Worm (Caenorhabditis elegans) whole organism, young adult: Measurements from ENCODE around the gene bra-1.
A peak's percentile ranks its signal among the peaks of the same experiment; 100 is the strongest.

Source experiments
- B0019.2 ChIP-seq: fragments of 200-800 bp; sonication (Bioruptor generic); conservative IDR thresholded peaks from 2 replicates; pipeline ENCODE4 v1.3.6; 2022; ENCODE audit warnings: missing genetic modification reagents, missing genetic modification characterization, missing compliant biosample characterization
- B0035.1 ChIP-seq: sonication (generic microtip); optimal IDR thresholded peaks from 2 replicates; lab custom pipeline; 2016; ENCODE audit warnings: missing genetic modification characterization, mild to moderate bottlenecking, missing compliant biosample characterization, missing genotype, missing genetic modification reagents
- F22D6.2 ChIP-seq: sonication (generic microtip); optimal IDR thresholded peaks from 2 replicates; lab custom pipeline; 2016; ENCODE audit warnings: mild to moderate bottlenecking, missing genetic modification characterization, missing compliant biosample characterization
- F55B11.4 ChIP-seq: sonication (generic microtip); optimal IDR thresholded peaks from 2 replicates; lab custom pipeline; 2016; ENCODE audit warnings: missing compliant biosample characterization, missing genetic modification characterization, borderline replicate concordance; ENCODE audit not compliant: insufficient read depth
- F57C9.4 ChIP-seq: sonication (generic microtip); optimal IDR thresholded peaks from 2 replicates; lab custom pipeline; 2017; ENCODE audit warnings: mild to moderate bottlenecking, missing genetic modification characterization, missing compliant biosample characterization
- K11D2.4 ChIP-seq: fragments of 200-800 bp; sonication (Bioruptor generic); IDR thresholded peaks from 2 replicates; pipeline ENCODE4 v1.3.6; 2022; ENCODE audit warnings: missing genetic modification reagents, missing genetic modification characterization, missing compliant biosample characterization
- K12H6.12 ChIP-seq: fragments of 200-800 bp; sonication (Bioruptor generic); optimal IDR thresholded peaks from 2 replicates; lab custom pipeline; 2018; ENCODE audit warnings: mild to moderate bottlenecking, missing genetic modification characterization, missing compliant biosample characterization
- Y53F4B.3 ChIP-seq: fragments of 200-800 bp; sonication (Bioruptor generic); IDR thresholded peaks from 2 replicates; pipeline ENCODE4 v1.3.6; 2022; ENCODE audit warnings: missing genetic modification reagents, missing genetic modification characterization, missing compliant biosample characterization
- Y67H2A.10 ChIP-seq: fragments of 200-800 bp; sonication (Bioruptor generic); conservative IDR thresholded peaks from 2 replicates; pipeline ENCODE4 v1.3.6; 2022; ENCODE audit warnings: missing genetic modification reagents, missing genetic modification characterization, missing compliant biosample characterization
- ZK185.1 ChIP-seq: sonication (generic microtip); optimal IDR thresholded peaks from 2 replicates; lab custom pipeline; 2016; ENCODE audit warnings: mild to moderate bottlenecking, missing genetic modification characterization, missing compliant biosample characterization; ENCODE audit not compliant: poor library complexity, severe bottlenecking
- akir-1 ChIP-seq: fragments of 200-800 bp; sonication (Bioruptor generic); optimal IDR thresholded peaks from 2 replicates; lab custom pipeline; 2018; ENCODE audit warnings: mild to moderate bottlenecking, missing genetic modification characterization, moderate library complexity, missing compliant biosample characterization
- aptf-2 ChIP-seq: fragments of 200-800 bp; sonication (Bioruptor generic); conservative IDR thresholded peaks from 2 replicates; pipeline ENCODE4 v1.3.6; 2022; ENCODE audit warnings: missing genetic modification reagents, missing genetic modification characterization, missing compliant biosample characterization
- aptf-3 ChIP-seq: fragments of 200-800 bp; sonication (Bioruptor generic); IDR thresholded peaks from 2 replicates; pipeline ENCODE4 v1.3.6; 2022; ENCODE audit warnings: missing genetic modification characterization, missing compliant biosample characterization
- attf-3 ChIP-seq: fragments of 200-800 bp; sonication (Bioruptor generic); conservative IDR thresholded peaks from 2 replicates; pipeline ENCODE4 v1.3.6; 2022; ENCODE audit warnings: missing genetic modification reagents, missing genetic modification characterization, missing compliant biosample characterization
- attf-5 ChIP-seq: fragments of 200-800 bp; sonication (Bioruptor generic); optimal IDR thresholded peaks from 2 replicates; lab custom pipeline; 2018; ENCODE audit warnings: mild to moderate bottlenecking, missing genetic modification characterization, missing compliant biosample characterization
- bed-1 ChIP-seq: fragments of 200-800 bp; sonication (Bioruptor generic); IDR thresholded peaks from 2 replicates; pipeline ENCODE4 v1.3.6; 2022; ENCODE audit warnings: missing genetic modification reagents, missing genetic modification characterization, missing compliant biosample characterization
- ceh-40 ChIP-seq: fragments of 200-800 bp; sonication (Bioruptor generic); IDR thresholded peaks from 2 replicates; pipeline ENCODE4 v1.3.6; 2022; ENCODE audit warnings: missing genetic modification characterization, missing compliant biosample characterization
- dox-1 ChIP-seq: fragments of 200-800 bp; sonication (Bioruptor generic); IDR thresholded peaks from 2 replicates; pipeline ENCODE4 v1.3.6; 2022; ENCODE audit warnings: missing genetic modification reagents, missing genetic modification characterization, missing compliant biosample characterization
- dpl-1 ChIP-seq: fragments of 150-350 bp; optimal IDR thresholded peaks from 2 replicates; lab custom pipeline; 2014; ENCODE audit warnings: missing biosample characterization, missing genetic modification reagents, missing genetic modification characterization
- gei-17 ChIP-seq: fragments of 200-800 bp; sonication (Bioruptor generic); optimal IDR thresholded peaks from 2 replicates; lab custom pipeline; 2018; ENCODE audit warnings: mild to moderate bottlenecking, missing genetic modification characterization, missing compliant biosample characterization
- him-1 ChIP-seq: sonication (generic microtip); optimal IDR thresholded peaks from 2 replicates; lab custom pipeline; 2016; ENCODE audit warnings: missing genotype, missing genetic modification reagents, missing genetic modification characterization, missing compliant biosample characterization
- hrde-1 ChIP-seq: sonication (generic microtip); optimal IDR thresholded peaks from 2 replicates; lab custom pipeline; 2016; ENCODE audit warnings: missing genetic modification characterization, mild to moderate bottlenecking, missing compliant biosample characterization, moderate library complexity, missing genotype, missing genetic modification reagents, borderline replicate concordance
- hsf-1 ChIP-seq: fragments of 200-800 bp; sonication (Bioruptor generic); IDR thresholded peaks from 2 replicates; pipeline ENCODE4 v1.3.6; 2022; ENCODE audit warnings: missing genetic modification reagents, missing genetic modification characterization, missing compliant biosample characterization
- lin-35 ChIP-seq, 3 experiments: fragments of 150-350 bp in 2 of 3; sonication (generic microtip) in 1 of 3; optimal IDR thresholded peaks; 2 replicates each; lab custom pipeline; 2014 to 2018; ENCODE audit warnings: missing biosample characterization in 3 of 3, missing genetic modification characterization in 3 of 3, missing genetic modification reagents in 3 of 3
- lsl-1 ChIP-seq: fragments of 200-800 bp; sonication (Bioruptor generic); optimal IDR thresholded peaks from 2 replicates; lab custom pipeline; 2018; ENCODE audit warnings: mild to moderate bottlenecking, missing genetic modification characterization, moderate library complexity, missing compliant biosample characterization
- madf-8 ChIP-seq: fragments of 200-800 bp; sonication (Bioruptor generic); conservative IDR thresholded peaks from 2 replicates; pipeline ENCODE4 v1.3.6; 2022; ENCODE audit warnings: missing genetic modification reagents, missing genetic modification characterization, missing compliant biosample characterization
- mes-4 ChIP-seq: sonication (generic microtip); optimal IDR thresholded peaks from 2 replicates; lab custom pipeline; 2016; ENCODE audit warnings: missing genotype, missing genetic modification characterization, missing compliant biosample characterization
- nhr-120 ChIP-seq: fragments of 200-800 bp; sonication (Bioruptor generic); IDR thresholded peaks from 2 replicates; pipeline ENCODE4 v1.3.6; 2022; ENCODE audit warnings: missing genetic modification characterization, missing compliant biosample characterization
- nhr-179 ChIP-seq: sonication (generic microtip); optimal IDR thresholded peaks from 2 replicates; lab custom pipeline; 2016; ENCODE audit warnings: mild to moderate bottlenecking, missing genetic modification characterization, missing compliant biosample characterization
- nhr-27 ChIP-seq: fragments of 200-800 bp; sonication (Bioruptor generic); optimal IDR thresholded peaks from 2 replicates; lab custom pipeline; 2018; ENCODE audit warnings: mild to moderate bottlenecking, missing genetic modification characterization, moderate library complexity, missing compliant biosample characterization
- nhr-80 ChIP-seq: sonication (generic microtip); optimal IDR thresholded peaks from 2 replicates; lab custom pipeline; 2016; ENCODE audit warnings: missing genetic modification characterization, missing compliant biosample characterization
- nhr-90 ChIP-seq: sonication (generic microtip); optimal IDR thresholded peaks from 2 replicates; lab custom pipeline; 2016; ENCODE audit warnings: missing genotype, mild to moderate bottlenecking, missing genetic modification characterization, missing compliant biosample characterization
- pbrm-1 ChIP-seq: fragments of 200-800 bp; sonication (Bioruptor generic); IDR thresholded peaks from 2 replicates; pipeline ENCODE4 v1.3.6; 2022; ENCODE audit warnings: missing genetic modification reagents, missing genetic modification characterization, missing compliant biosample characterization
- sdz-38 ChIP-seq: sonication (generic microtip); optimal IDR thresholded peaks from 2 replicates; lab custom pipeline; 2016; ENCODE audit warnings: missing genotype, missing genetic modification characterization, missing compliant biosample characterization
- snpc-3.4 ChIP-seq: sonication (generic microtip); optimal IDR thresholded peaks from 2 replicates; lab custom pipeline; 2017; ENCODE audit warnings: missing genetic modification characterization, mild to moderate bottlenecking, missing compliant biosample characterization, antibody characterized with exemption, moderate library complexity, missing genotype, missing genetic modification reagents
- tbp1 ChIP-seq: fragments of 200-800 bp; sonication (Bioruptor generic); optimal IDR thresholded peaks from 2 replicates; lab custom pipeline; 2018; ENCODE audit warnings: mild to moderate bottlenecking, missing genetic modification characterization, missing compliant biosample characterization
- unc-130 ChIP-seq: sonication (generic microtip); optimal IDR thresholded peaks from 2 replicates; lab custom pipeline; 2016; ENCODE audit warnings: missing genetic modification reagents, missing genetic modification characterization, missing compliant biosample characterization
- unc-62 ChIP-seq: fragments of 150-350 bp; optimal IDR thresholded peaks from 2 replicates; lab custom pipeline; 2014; ENCODE audit warnings: missing biosample characterization, missing genetic modification reagents, missing genetic modification characterization
- zfh-2 ChIP-seq: fragments of 200-800 bp; sonication (Bioruptor generic); conservative IDR thresholded peaks from 2 replicates; pipeline ENCODE4 v1.3.6; 2022; ENCODE audit warnings: missing genetic modification reagents, missing genetic modification characterization, missing compliant biosample characterization
- ztf-18 ChIP-seq: sonication (generic microtip); optimal IDR thresholded peaks from 2 replicates; lab custom pipeline; 2016; ENCODE audit warnings: missing genotype, mild to moderate bottlenecking, missing genetic modification characterization, missing compliant biosample characterization
- ztf-22 ChIP-seq: fragments of 200-800 bp; sonication (Bioruptor generic); optimal IDR thresholded peaks from 2 replicates; lab custom pipeline; 2018; ENCODE audit warnings: mild to moderate bottlenecking, missing genetic modification characterization, moderate library complexity, missing compliant biosample characterization
- ztf-26 ChIP-seq: sonication (generic microtip); optimal IDR thresholded peaks from 2 replicates; lab custom pipeline; 2017; ENCODE audit warnings: missing genetic modification characterization, missing compliant biosample characterization
- ztf-6 ChIP-seq: fragments of 200-800 bp; sonication (Bioruptor generic); IDR thresholded peaks from 2 replicates; pipeline ENCODE4 v1.3.6; 2022; ENCODE audit warnings: missing genetic modification reagents, missing genetic modification characterization, missing compliant biosample characterization

The bra-1 gene

ce11 chrX:13598021-13598499 lies at the start of gene bra-1:
Gene bra-1 (plus strand): TSS chrX:13598449.
- no peak for TF ChIP-seq snpc-3.4 (tag; lab: Kevin White, UChicago)
- TF ChIP-seq ztf-26, result no peak
- no peak for TF ChIP-seq bed-1 (GFP tag; lab: Robert Waterston, UW)
- TF ChIP-seq F57C9.4 (tag; lab: Kevin White, UChicago), result no peak
- TF ChIP-seq madf-8 (GFP tag; lab: Robert Waterston, UW), result no peak
- peak; percentile 50; the same call in 1 of the 2 replicates for TF ChIP-seq dox-1 (GFP tag; lab: Robert Waterston, UW)
- no peak for TF ChIP-seq ztf-22 (GFP tag; lab: Kevin White, UChicago)
- no peak for TF ChIP-seq unc-62 (GFP tag; lab: Kevin White, UChicago)
- TF ChIP-seq tbp1, result no peak
- TF ChIP-seq B0035.1 (tag; lab: Kevin White, UChicago), result no peak
- TF ChIP-seq aptf-3 (GFP tag; lab: Robert Waterston, UW), result no peak
- TF ChIP-seq K12H6.12 (tag; lab: Kevin White, UChicago), result peak; percentile 6
- TF ChIP-seq aptf-2 (GFP tag; lab: Robert Waterston, UW), result no peak
- no peak for TF ChIP-seq him-1
- TF ChIP-seq ZK185.1 (tag; lab: Kevin White, UChicago), result no peak
- no peak for TF ChIP-seq dpl-1 (GFP tag; lab: Kevin White, UChicago)
- no peak for TF ChIP-seq ztf-18 (tag; lab: Kevin White, UChicago)
- no peak for TF ChIP-seq nhr-179 (tag; lab: Kevin White, UChicago)
- TF ChIP-seq B0019.2 (GFP tag; lab: Robert Waterston, UW), result no peak
- no peak for TF ChIP-seq Y67H2A.10
- no peak for TF ChIP-seq hrde-1 (tag; lab: Kevin White, UChicago)
- no peak for TF ChIP-seq hsf-1 (GFP tag; lab: Robert Waterston, UW)
- TF ChIP-seq lsl-1 (GFP tag; lab: Kevin White, UChicago), result no peak
- TF ChIP-seq ceh-40, result 0 out of 2 replicates have a peak, but pooled peaks have one; percentile 19
- TF ChIP-seq unc-130 (GFP tag; lab: Kevin White, UChicago), result no peak
- no peak for TF ChIP-seq mes-4 (tag; lab: Kevin White, UChicago)
- TF ChIP-seq K11D2.4 (GFP tag; lab: Robert Waterston, UW), result no peak
- TF ChIP-seq sdz-38 (tag; lab: Kevin White, UChicago), result no peak
- peak in 1 of 3 experiments; percentile 40 for TF ChIP-seq lin-35 (GFP tag; optimal IDR thresholded peaks at IDR 0.05; lab: Kevin White, UChicago)
- TF ChIP-seq nhr-120 (GFP tag; lab: Robert Waterston, UW), result no peak
- no peak for TF ChIP-seq ztf-6 (GFP tag; lab: Robert Waterston, UW)
- no peak for TF ChIP-seq F22D6.2 (tag; lab: Kevin White, UChicago)
- TF ChIP-seq nhr-90 (tag; lab: Kevin White, UChicago), result no peak
- TF ChIP-seq nhr-80 (tag; lab: Kevin White, UChicago), result peak; percentile 54
- TF ChIP-seq attf-3, result peak; percentile 89
- TF ChIP-seq gei-17 (GFP tag; lab: Kevin White, UChicago), result no peak
- TF ChIP-seq akir-1, result no peak
- no peak for TF ChIP-seq F55B11.4 (tag; lab: Kevin White, UChicago)
- peak; percentile 35 for TF ChIP-seq attf-5 (GFP tag; lab: Kevin White, UChicago)
- no peak for TF ChIP-seq Y53F4B.3
- no peak for TF ChIP-seq nhr-27 (tag; lab: Kevin White, UChicago)
- peak; percentile 40; the same call in 1 of the 2 replicates for TF ChIP-seq zfh-2 (GFP tag; lab: Robert Waterston, UW)
- no peak for TF ChIP-seq pbrm-1 (GFP tag; lab: Robert Waterston, UW)
- TF ChIP-seq, all 124 proteins: peak for 8
